Fruit fly (Drosophila melanogaster) whole organism, pupa: ENCODE measurements around the gene CG32428.

Experiments used
- CG14655 ChIP-seq: fragments of 200-800 bp; sonication (Bioruptor generic); optimal IDR thresholded peaks from 3 replicates; lab custom pipeline; 2017; ENCODE audit warnings: mild to moderate bottlenecking, missing biosample characterization, missing genetic modification reagents, missing genetic modification characterization
- CG17806 ChIP-seq: fragments of 200-800 bp; sonication (Bioruptor generic); optimal IDR thresholded peaks from 2 replicates; lab custom pipeline; 2018; ENCODE audit warnings: missing biosample characterization, mild to moderate bottlenecking, missing genetic modification characterization, moderate library complexity
- CG32121 ChIP-seq: fragments of 200-800 bp; sonication (Bioruptor generic); IDR thresholded peaks from 2 replicates; pipeline ENCODE4 v1.3.6; 2022; ENCODE audit warnings: missing biosample characterization, missing genetic modification characterization
- CG34367 ChIP-seq: fragments of 200-800 bp; sonication (Bioruptor generic); optimal IDR thresholded peaks from 2 replicates; lab custom pipeline; 2018; ENCODE audit warnings: missing biosample characterization, mild to moderate bottlenecking, missing genetic modification characterization
- CG8301 ChIP-seq: fragments of 200-800 bp; sonication (Bioruptor generic); optimal IDR thresholded peaks from 2 replicates; lab custom pipeline; 2018; ENCODE audit warnings: missing biosample characterization, mild to moderate bottlenecking, missing genetic modification characterization
- D1 ChIP-seq: fragments of 200-800 bp; sonication (Bioruptor generic); optimal IDR thresholded peaks from 2 replicates; lab custom pipeline; 2018; ENCODE audit warnings: missing biosample characterization, mild to moderate bottlenecking, missing genetic modification characterization, moderate library complexity
- Ets98B ChIP-seq: fragments of 200-800 bp; sonication (Bioruptor generic); IDR thresholded peaks from 2 replicates; pipeline ENCODE4 v1.3.6; 2022; ENCODE audit warnings: missing biosample characterization, missing genetic modification characterization
- Pif1A ChIP-seq: fragments of 200-800 bp; sonication (Bioruptor generic); optimal IDR thresholded peaks from 3 replicates; lab custom pipeline; 2016; ENCODE audit warnings: missing biosample characterization, missing genetic modification characterization
- Pif1B ChIP-seq: fragments of 200-800 bp; sonication (Bioruptor generic); optimal IDR thresholded peaks from 3 replicates; lab custom pipeline; 2016; ENCODE audit warnings: missing biosample characterization, missing genetic modification characterization
- gl ChIP-seq: fragments of 200-800 bp; sonication (Bioruptor generic); optimal IDR thresholded peaks from 2 replicates; lab custom pipeline; 2018; ENCODE audit warnings: missing biosample characterization, mild to moderate bottlenecking, missing genetic modification characterization

dm6 chr3L:20487649-20488048, 14.1 kb upstream of the CG32428 start:
- TF ChIP-seq Ets98B (GFP tag; lab: Robert Waterston, UW) (no peak), D1 (tag; lab: Kevin White, UChicago) (no peak), Pif1B (no peak), CG14655 (GFP tag; lab: Kevin White, UChicago) (no peak), CG34367 (no peak), CG8301 (tag; lab: Kevin White, UChicago) (no peak), gl (tag; lab: Kevin White, UChicago) (no peak), CG32121 (GFP tag; lab: Robert Waterston, UW) (no peak), CG17806 (tag; lab: Kevin White, UChicago) (no peak), Pif1A (GFP tag; lab: Kevin White, UChicago) (no peak)
